Worm (Caenorhabditis elegans) whole organism, early embryonic: ENCODE measurements around the gene Y55F3BL.4.
A peak's percentile ranks its signal among the peaks of the same experiment; 100 is the strongest.

Experiments
- B0310.2 ChIP-seq: sonication (generic microtip); optimal IDR thresholded peaks from 2 replicates; lab custom pipeline; 2016; ENCODE audit warnings: mild to moderate bottlenecking, missing genetic modification characterization, missing compliant biosample characterization
- F13C5.2 ChIP-seq: sonication (generic microtip); optimal IDR thresholded peaks from 2 replicates; lab custom pipeline; 2017; ENCODE audit warnings: mild to moderate bottlenecking, missing genetic modification characterization, inconsistent platforms, missing compliant biosample characterization
- aly-1 ChIP-seq: sonication (generic microtip); optimal IDR thresholded peaks from 2 replicates; lab custom pipeline; 2016; ENCODE audit warnings: missing genetic modification characterization, missing compliant biosample characterization
- ama-1 ChIP-seq: fragments of 150-350 bp; optimal IDR thresholded peaks from 2 replicates; lab custom pipeline; 2014
- ceh-13 ChIP-seq: fragments of 200-800 bp; sonication (Bioruptor generic); optimal IDR thresholded peaks from 2 replicates; lab custom pipeline; 2018; ENCODE audit warnings: mild to moderate bottlenecking, missing genetic modification characterization, missing compliant biosample characterization
- ceh-36 ChIP-seq: sonication (generic microtip); optimal IDR thresholded peaks from 2 replicates; lab custom pipeline; 2016; ENCODE audit warnings: missing genetic modification characterization, inconsistent platforms, missing compliant biosample characterization
- ets-7 ChIP-seq: sonication (generic microtip); optimal IDR thresholded peaks from 2 replicates; lab custom pipeline; 2016; ENCODE audit warnings: missing genotype, missing genetic modification characterization, missing compliant biosample characterization
- flt-1 ChIP-seq: fragments of 200-800 bp; sonication (Bioruptor generic); IDR thresholded peaks from 2 replicates; pipeline ENCODE4 v1.3.6; 2022; ENCODE audit warnings: missing genetic modification characterization, missing compliant biosample characterization
- hmbx-1 ChIP-seq: sonication (generic microtip); optimal IDR thresholded peaks from 2 replicates; lab custom pipeline; 2016; ENCODE audit warnings: mild to moderate bottlenecking, missing genetic modification characterization, missing compliant biosample characterization
- hmg-4 ChIP-seq: fragments of 200-800 bp; sonication (Bioruptor generic); optimal IDR thresholded peaks from 2 replicates; lab custom pipeline; 2018; ENCODE audit warnings: mild to moderate bottlenecking, missing genetic modification characterization, missing compliant biosample characterization
- hnd-1 ChIP-seq: sonication (generic microtip); optimal IDR thresholded peaks from 2 replicates; lab custom pipeline; 2016; ENCODE audit warnings: missing genetic modification characterization, missing compliant biosample characterization
- pes-1 ChIP-seq: fragments of 200-800 bp; sonication (Bioruptor generic); IDR thresholded peaks from 2 replicates; pipeline ENCODE4 v1.3.6; 2022; ENCODE audit warnings: missing genetic modification reagents, missing genetic modification characterization, missing compliant biosample characterization
- scrt-1 ChIP-seq: fragments of 200-800 bp; sonication (Bioruptor generic); IDR thresholded peaks from 2 replicates; pipeline ENCODE4 v1.3.6; 2022; ENCODE audit warnings: missing genetic modification characterization, missing compliant biosample characterization
- sea-1 ChIP-seq: fragments of 200-800 bp; sonication (Bioruptor generic); conservative IDR thresholded peaks from 2 replicates; pipeline ENCODE4 v1.3.6; 2022; ENCODE audit warnings: missing genetic modification characterization, missing compliant biosample characterization
- tbx-11 ChIP-seq: fragments of 200-800 bp; sonication (Bioruptor generic); IDR thresholded peaks from 2 replicates; pipeline ENCODE4 v1.3.6; 2022; ENCODE audit warnings: missing genetic modification characterization, missing compliant biosample characterization
- tbx-37 ChIP-seq: fragments of 200-800 bp; sonication (Bioruptor generic); conservative IDR thresholded peaks from 2 replicates; pipeline ENCODE4 v1.3.6; 2022; ENCODE audit warnings: missing genetic modification reagents, missing genetic modification characterization, missing compliant biosample characterization
- tra-4 ChIP-seq: sonication (generic microtip); optimal IDR thresholded peaks from 2 replicates; lab custom pipeline; 2017; ENCODE audit warnings: missing genetic modification characterization, missing compliant biosample characterization

The Y55F3BL.4 gene

DNA sequence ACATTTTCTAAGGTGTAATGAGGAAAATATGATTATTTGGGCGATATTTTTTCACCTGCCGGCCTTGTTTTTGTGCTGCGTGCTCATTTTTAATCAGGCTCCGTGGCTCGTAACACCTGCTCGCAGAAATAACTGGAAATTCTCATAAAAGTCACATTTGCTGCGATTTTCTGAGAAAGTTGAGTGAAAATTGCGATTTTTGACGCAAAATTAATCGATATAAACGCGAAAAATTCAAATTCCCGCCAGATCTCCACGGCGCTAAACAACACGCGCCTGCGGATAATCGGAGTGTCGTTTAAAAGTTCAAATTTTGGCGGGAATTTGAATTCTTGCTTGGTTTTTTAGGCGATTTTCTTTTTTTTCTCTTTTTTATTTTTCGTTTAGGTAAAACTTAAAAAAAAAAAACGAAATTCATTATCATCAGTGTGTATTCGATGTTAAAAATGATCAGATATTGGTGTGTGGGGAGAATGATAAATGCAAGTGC lies 2.2 kb downstream of the Y55F3BL.4 start, which contains the start of gene Y55F3BL.6:
Gene Y55F3BL.6, minus strand, starts transcription at position 51 of the 490 bp plus-strand sequence.
- TF ChIP-seq F13C5.2 (tag; lab: Kevin White, UChicago) (no peak), hmbx-1 (tag; lab: Kevin White, UChicago) (no peak), ama-1 (lab: Kevin White, UChicago) (no peak), ceh-36 (tag; lab: Kevin White, UChicago) (no peak), ceh-13 (GFP tag; lab: Kevin White, UChicago) (no peak), hnd-1 (no peak), tbx-37 (GFP tag; lab: Robert Waterston, UW) (no peak), pes-1 (no peak), B0310.2 (no peak), tbx-11 (GFP tag; lab: Robert Waterston, UW) (no peak), hmg-4 (GFP tag; lab: Kevin White, UChicago) (no peak), scrt-1 (GFP tag; lab: Robert Waterston, UW) (no peak), tra-4 (tag; lab: Kevin White, UChicago) (no peak), aly-1 (tag; lab: Kevin White, UChicago) (no peak)

DNA sequence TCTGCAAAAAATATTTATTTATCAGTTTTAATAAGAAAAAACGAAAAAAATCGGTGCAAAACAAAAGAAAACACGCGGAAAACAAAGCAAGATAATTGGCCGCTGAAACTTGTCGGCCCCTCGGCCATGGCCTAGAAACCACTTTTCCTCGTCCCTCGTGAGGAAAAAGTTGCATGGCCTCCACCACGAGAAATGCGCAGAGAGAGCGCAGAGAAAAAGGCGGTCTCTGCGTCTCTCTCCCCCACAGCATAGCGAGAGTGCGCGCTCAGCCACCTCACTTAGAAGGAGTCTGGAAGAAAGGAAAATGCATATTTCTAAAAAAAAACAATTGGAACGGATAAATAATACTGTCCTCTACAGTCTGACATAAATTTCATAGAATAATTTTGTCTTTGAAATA lies 8.4 kb downstream of the Y55F3BL.4 start:
- peak; percentile 61; the same call in 1 of the 2 replicates for TF ChIP-seq tbx-11 (GFP tag; lab: Robert Waterston, UW)
- TF ChIP-seq flt-1 (GFP tag; lab: Robert Waterston, UW): peak; percentile 63
- TF ChIP-seq pes-1: peak; percentile 78
- TF ChIP-seq sea-1 (GFP tag; lab: Robert Waterston, UW): 0 out of 2 replicates have a peak, but pooled peaks have one; percentile 24

- TF ChIP-seq scrt-1 (GFP tag; lab: Robert Waterston, UW): peak; percentile 52; the same call in 1 of the 2 replicates
- no peak for TF ChIP-seq flt-1 (GFP tag; lab: Robert Waterston, UW)
Measured at ce11 chrIV:817879-818278, 13.0 kb downstream of the Y55F3BL.4 start.

- TF ChIP-seq hmg-4 (GFP tag; lab: Kevin White, UChicago) (no peak), sea-1 (GFP tag; lab: Robert Waterston, UW) (no peak), tbx-11 (GFP tag; lab: Robert Waterston, UW) (no peak), pes-1 (no peak), flt-1 (GFP tag; lab: Robert Waterston, UW) (no peak), aly-1 (tag; lab: Kevin White, UChicago) (no peak), ama-1 (lab: Kevin White, UChicago) (no peak), ceh-36 (tag; lab: Kevin White, UChicago) (no peak), scrt-1 (GFP tag; lab: Robert Waterston, UW) (no peak), B0310.2 (no peak), hnd-1 (no peak), F13C5.2 (tag; lab: Kevin White, UChicago) (no peak), ceh-13 (GFP tag; lab: Kevin White, UChicago) (no peak), tra-4 (tag; lab: Kevin White, UChicago) (no peak)
Measured at ce11 chrIV:824854-825253, 20.0 kb downstream of the Y55F3BL.4 start, which contains the start of gene zipt-15. TSS of gene zipt-15 (minus strand) at chrIV:824954.

DNA sequence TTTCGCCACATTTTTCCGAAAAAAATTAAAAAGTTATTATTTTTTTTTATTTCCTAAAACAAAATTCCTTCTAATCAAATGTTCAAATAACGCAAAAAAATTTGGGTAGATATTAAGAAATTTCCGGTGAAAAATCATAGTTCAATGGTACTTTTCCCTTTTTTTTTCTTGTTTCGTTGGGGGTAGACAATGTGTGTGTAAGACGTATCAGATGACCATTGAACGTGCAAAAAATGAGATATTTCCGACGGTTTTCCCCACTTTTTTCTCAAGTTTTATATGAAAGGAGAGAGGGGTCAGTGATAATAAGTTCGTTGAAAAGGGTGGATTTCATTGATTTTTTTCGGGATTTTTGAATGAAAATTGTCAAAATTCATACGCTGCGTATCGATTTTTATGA lies 21.2 kb downstream of the Y55F3BL.4 start:
- no peak for TF ChIP-seq pes-1
- no peak for TF ChIP-seq flt-1 (GFP tag; lab: Robert Waterston, UW)
- no peak for TF ChIP-seq ets-7 (tag; lab: Kevin White, UChicago)
- no peak for TF ChIP-seq F13C5.2 (tag; lab: Kevin White, UChicago)
- no peak for TF ChIP-seq ceh-36 (tag; lab: Kevin White, UChicago)
- TF ChIP-seq B0310.2: no peak
- TF ChIP-seq ama-1 (lab: Kevin White, UChicago): no peak
- TF ChIP-seq hmg-4 (GFP tag; lab: Kevin White, UChicago): no peak
- TF ChIP-seq tbx-37 (GFP tag; lab: Robert Waterston, UW): no peak
- no peak for TF ChIP-seq tbx-11 (GFP tag; lab: Robert Waterston, UW)
- TF ChIP-seq hnd-1: no peak

DNA sequence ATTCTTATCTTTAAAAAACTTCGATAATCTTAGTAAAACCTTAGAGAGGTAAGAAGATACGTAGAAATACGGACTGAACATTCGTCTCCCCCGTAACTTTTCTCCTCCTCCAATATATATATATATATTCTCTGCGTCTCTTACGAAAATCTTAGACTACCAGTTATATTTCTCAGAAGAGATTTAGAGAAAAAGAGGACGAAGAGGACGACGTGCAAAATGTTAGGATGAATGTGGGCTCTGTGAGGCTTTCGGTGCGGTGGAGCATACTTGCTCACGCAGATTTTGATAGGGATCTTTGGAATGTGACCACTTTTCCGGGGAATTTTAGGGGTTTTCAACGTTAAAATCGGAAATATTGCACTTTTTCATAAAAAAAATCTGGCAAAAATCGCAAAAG lies 23.5 kb downstream of the Y55F3BL.4 start:
- TF ChIP-seq flt-1 (GFP tag; lab: Robert Waterston, UW) (peak; percentile 41; the same call in 1 of the 2 replicates), F13C5.2 (tag; lab: Kevin White, UChicago) (peak; percentile 22), hnd-1 (no peak)

DNA sequence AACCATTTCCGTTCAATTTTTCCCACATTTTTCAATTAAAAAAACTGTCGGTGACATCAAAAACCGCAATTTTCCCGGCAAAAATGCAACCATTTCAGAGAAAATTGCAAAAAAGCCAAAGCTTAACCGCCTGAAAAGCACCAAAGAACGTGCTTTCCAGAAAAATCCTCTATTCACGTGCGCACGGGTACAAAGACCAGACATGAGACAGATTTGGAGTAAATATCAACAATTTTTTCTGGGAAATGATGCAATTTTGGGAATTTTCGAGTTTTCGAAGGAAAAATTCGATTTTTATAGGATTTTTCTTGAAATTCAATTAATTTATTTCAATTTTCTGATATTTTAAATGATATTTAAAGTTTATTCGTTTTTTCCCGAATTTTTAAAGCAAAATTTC lies 24.2 kb downstream of the Y55F3BL.4 start:
- TF ChIP-seq aly-1 (tag; lab: Kevin White, UChicago) (no peak), B0310.2 (no peak), tbx-37 (GFP tag; lab: Robert Waterston, UW) (no peak), ceh-36 (tag; lab: Kevin White, UChicago) (no peak), tbx-11 (GFP tag; lab: Robert Waterston, UW) (no peak), flt-1 (GFP tag; lab: Robert Waterston, UW) (no peak), ets-7 (tag; lab: Kevin White, UChicago) (no peak), ama-1 (lab: Kevin White, UChicago) (no peak), scrt-1 (GFP tag; lab: Robert Waterston, UW) (no peak), pes-1 (no peak), sea-1 (GFP tag; lab: Robert Waterston, UW) (no peak), hmg-4 (GFP tag; lab: Kevin White, UChicago) (no peak), tra-4 (tag; lab: Kevin White, UChicago) (no peak), F13C5.2 (tag; lab: Kevin White, UChicago) (no peak), ceh-13 (GFP tag; lab: Kevin White, UChicago) (no peak), hnd-1 (no peak)

DNA sequence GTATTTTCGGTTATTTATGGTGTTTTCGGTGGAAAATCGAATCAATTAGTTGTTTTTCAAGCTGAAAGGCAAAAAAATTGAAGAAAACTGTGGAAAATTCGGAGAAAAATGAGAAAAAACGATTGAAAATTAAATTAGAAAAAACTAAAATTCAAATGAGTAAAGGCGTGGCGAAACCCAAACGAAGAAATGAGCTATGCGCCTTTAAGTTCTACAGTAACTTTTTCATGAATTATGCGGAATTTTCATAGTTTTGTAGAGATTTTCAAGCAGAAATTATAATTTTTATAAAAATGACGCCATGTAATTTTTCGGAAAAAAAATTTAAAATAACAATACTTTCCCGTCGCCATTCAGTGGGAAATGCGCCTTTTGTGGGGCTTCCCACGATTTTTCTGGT lies 24.8 kb downstream of the Y55F3BL.4 start:
- TF ChIP-seq ama-1 (lab: Kevin White, UChicago) (no peak), B0310.2 (no peak), hmg-4 (GFP tag; lab: Kevin White, UChicago) (no peak), pes-1 (no peak), ets-7 (tag; lab: Kevin White, UChicago) (no peak), sea-1 (GFP tag; lab: Robert Waterston, UW) (no peak), tbx-37 (GFP tag; lab: Robert Waterston, UW) (no peak), hmbx-1 (tag; lab: Kevin White, UChicago) (no peak), F13C5.2 (tag; lab: Kevin White, UChicago) (no peak), scrt-1 (GFP tag; lab: Robert Waterston, UW) (no peak), aly-1 (tag; lab: Kevin White, UChicago) (no peak), ceh-36 (tag; lab: Kevin White, UChicago) (no peak), ceh-13 (GFP tag; lab: Kevin White, UChicago) (no peak), flt-1 (GFP tag; lab: Robert Waterston, UW) (no peak), hnd-1 (no peak), tbx-11 (GFP tag; lab: Robert Waterston, UW) (no peak)
